Worm (Caenorhabditis elegans): ENCODE results near the gene taf-9.
A peak's percentile ranks its signal among the peaks of the same experiment; 100 is the strongest.

The taf-9 gene

DNA sequence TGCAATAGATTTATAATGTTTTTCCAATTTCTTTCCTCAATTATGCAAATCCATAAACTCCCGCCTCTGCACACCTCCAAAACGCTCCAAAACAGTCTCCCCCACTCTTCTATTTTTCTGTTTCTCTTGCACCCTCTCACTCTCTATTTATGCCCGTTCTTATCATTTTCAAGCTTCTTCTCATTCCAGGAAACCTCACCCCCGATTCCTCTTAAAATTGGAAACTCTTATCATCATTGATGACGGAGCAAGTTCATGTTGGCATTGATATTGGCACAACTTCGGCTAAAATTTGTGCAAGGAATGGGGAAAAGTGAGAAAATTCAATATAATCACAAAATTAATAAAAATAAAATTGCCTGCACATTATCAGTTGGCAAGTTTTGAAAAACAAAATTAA is 16.2 kb upstream of the taf-9 start, which contains the start of gene shpk-1:
Gene shpk-1 (plus strand): TSS at position 188 of the 400 bp plus-strand sequence.
- TF ChIP-seq klf-2 (GFP tag; conservative IDR thresholded peaks at IDR 0.05) (no peak), ztf-29 (GFP tag; IDR thresholded peaks at IDR 0.05) (no peak), ref-1 (GFP tag; conservative IDR thresholded peaks at IDR 0.05) (no peak), med-1 (GFP tag; optimal IDR thresholded peaks at IDR 0.05; ENCODE audit: insufficient read depth) (no peak)

DNA sequence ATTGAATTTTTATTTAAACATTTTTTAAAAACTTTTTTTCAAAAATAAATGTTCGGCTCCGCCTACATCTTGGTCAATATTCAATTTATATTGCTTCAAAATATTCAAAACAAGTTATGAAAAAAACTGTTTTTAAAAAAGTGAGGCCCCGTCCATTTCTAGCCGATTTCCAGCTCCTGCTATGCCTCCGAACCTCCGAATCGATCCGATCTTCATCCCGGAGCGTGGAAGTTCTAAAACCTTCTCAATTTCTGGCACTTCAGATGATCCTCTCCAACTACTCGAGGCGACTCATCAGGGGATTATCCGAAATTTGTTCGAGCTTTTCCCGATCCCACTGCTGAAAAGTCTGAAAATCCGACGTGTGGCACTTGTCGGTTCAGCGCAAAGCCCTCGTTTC is 9.9 kb upstream of the taf-9 start:
- TF ChIP-seq ref-1 (GFP tag; conservative IDR thresholded peaks at IDR 0.05) (no peak), ztf-23 (GFP tag; IDR thresholded peaks at IDR 0.05) (no peak), flt-1 (GFP tag; IDR thresholded peaks at IDR 0.05) (no peak), ztf-29 (GFP tag; IDR thresholded peaks at IDR 0.05) (no peak), klf-2 (GFP tag; conservative IDR thresholded peaks at IDR 0.05) (no peak), med-1 (GFP tag; optimal IDR thresholded peaks at IDR 0.05; ENCODE audit: insufficient read depth) (no peak), tab-1 (GFP tag; IDR thresholded peaks at IDR 0.05) (no peak), T22C8.4 (GFP tag; IDR thresholded peaks at IDR 0.05) (no peak), cog-1 (tag; optimal IDR thresholded peaks at IDR 0.05) (no peak)

DNA sequence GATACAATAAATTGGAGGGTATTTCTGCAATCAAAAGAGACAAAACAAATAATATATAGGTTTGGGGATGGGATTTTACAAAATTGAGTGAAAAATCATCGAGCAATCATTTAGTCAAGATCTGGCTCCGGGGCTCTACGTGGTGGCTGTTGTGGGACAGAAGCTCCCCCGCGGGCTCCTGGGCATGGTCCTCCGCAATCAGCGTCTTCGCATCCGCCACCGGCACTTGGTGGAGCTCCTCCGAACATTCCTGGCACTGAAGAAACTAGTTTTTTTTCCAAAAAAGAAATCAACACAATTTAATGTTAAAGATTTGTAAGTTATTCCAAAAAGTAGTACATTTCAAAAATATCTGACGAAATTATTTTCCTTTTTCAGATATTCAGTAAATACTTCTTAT is 9.3 kb upstream of the taf-9 start:
- TF ChIP-seq cog-1 (tag; optimal IDR thresholded peaks at IDR 0.05), result no peak
- no peak for TF ChIP-seq ztf-23 (GFP tag; IDR thresholded peaks at IDR 0.05)
- TF ChIP-seq tab-1 (GFP tag; IDR thresholded peaks at IDR 0.05), result no peak
- TF ChIP-seq ref-1 (GFP tag; conservative IDR thresholded peaks at IDR 0.05), result no peak
- TF ChIP-seq flt-1 (GFP tag; IDR thresholded peaks at IDR 0.05), result no peak
- TF ChIP-seq T22C8.4 (GFP tag; IDR thresholded peaks at IDR 0.05), result no peak
- no peak for TF ChIP-seq med-1 (GFP tag; optimal IDR thresholded peaks at IDR 0.05; ENCODE audit: insufficient read depth)
- TF ChIP-seq klf-2 (GFP tag; conservative IDR thresholded peaks at IDR 0.05), result no peak
- no peak for TF ChIP-seq ztf-29 (GFP tag; IDR thresholded peaks at IDR 0.05)

DNA sequence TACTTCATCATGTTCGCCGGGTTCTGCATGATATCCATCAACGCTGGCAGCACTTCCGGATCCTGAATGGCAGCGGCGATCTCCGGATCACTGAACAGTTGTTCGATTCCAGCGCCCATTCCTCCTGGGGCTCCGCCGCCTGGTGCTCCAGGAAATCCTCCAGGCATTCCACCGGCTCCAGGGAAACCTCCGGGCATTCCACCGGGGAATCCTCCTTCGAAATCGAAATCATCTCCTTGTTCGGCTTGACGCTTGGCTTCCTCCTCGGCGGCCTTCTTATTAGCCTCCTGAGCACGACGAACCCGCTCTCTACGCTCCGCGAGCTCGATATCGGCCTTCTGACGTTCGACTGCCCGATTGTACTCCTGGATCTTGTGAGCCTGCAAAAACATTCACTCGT is 8.5 kb upstream of the taf-9 start:
- 0 out of 2 replicates have a peak, but pooled peaks have one; percentile 10 for TF ChIP-seq flt-1 (GFP tag; IDR thresholded peaks at IDR 0.05)
- TF ChIP-seq ztf-23 (GFP tag; IDR thresholded peaks at IDR 0.05), result no peak
- no peak for TF ChIP-seq cog-1 (tag; optimal IDR thresholded peaks at IDR 0.05)
- TF ChIP-seq tab-1 (GFP tag; IDR thresholded peaks at IDR 0.05), result no peak
- no peak for TF ChIP-seq klf-2 (GFP tag; conservative IDR thresholded peaks at IDR 0.05)
- no peak for TF ChIP-seq med-1 (GFP tag; optimal IDR thresholded peaks at IDR 0.05; ENCODE audit: insufficient read depth)

DNA sequence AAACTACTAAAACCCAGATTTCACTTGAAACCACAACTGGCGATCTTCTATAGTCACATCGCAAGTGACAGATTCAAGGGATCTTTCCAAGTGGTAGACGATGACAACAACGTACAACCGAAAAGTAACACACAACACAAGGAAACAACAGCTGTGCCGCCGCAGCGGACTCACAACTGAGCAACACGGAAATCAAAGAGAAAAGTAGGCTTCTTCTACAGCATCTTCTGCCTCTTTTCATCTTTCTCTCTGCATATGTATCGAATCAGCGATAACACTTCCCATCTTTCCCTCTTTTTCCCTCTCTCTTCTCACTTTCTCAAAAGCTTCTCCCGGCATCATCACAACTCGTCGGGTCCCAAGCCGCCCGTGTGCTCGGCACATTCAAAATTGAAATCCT is 7.3 kb upstream of the taf-9 start, which contains the start of gene T12D8.9:
Gene T12D8.9 (plus strand): TSS at position 312 of the 400 bp plus-strand sequence.
- TF ChIP-seq T22C8.4 (GFP tag; IDR thresholded peaks at IDR 0.05), result no peak
- TF ChIP-seq ref-1 (GFP tag; conservative IDR thresholded peaks at IDR 0.05), result no peak
- TF ChIP-seq ztf-23 (GFP tag; IDR thresholded peaks at IDR 0.05), result no peak
- no peak for TF ChIP-seq cog-1 (tag; optimal IDR thresholded peaks at IDR 0.05)

DNA sequence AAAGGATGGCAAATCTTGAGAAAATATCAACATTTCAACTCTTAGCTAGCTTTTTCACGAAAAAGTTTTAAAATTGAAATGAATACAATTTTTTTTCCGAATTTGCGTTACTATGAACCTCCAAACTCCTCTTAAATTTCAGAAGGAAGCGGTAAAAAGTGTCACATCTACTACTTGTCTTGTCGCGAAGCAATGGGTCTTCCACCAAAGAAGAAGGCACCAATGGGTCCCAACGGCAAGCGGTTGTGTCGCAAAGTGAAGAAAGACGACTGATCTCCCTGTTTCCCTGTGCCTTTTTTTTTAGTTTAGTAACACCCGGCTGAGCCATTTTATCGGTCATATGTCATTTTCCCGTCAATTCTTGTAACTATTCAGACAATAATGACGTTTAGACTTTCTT is 3.1 kb upstream of the taf-9 start:
- TF ChIP-seq tab-1 (GFP tag; IDR thresholded peaks at IDR 0.05), result no peak
- TF ChIP-seq ztf-23 (GFP tag; IDR thresholded peaks at IDR 0.05), result no peak
- TF ChIP-seq cog-1 (tag; optimal IDR thresholded peaks at IDR 0.05), result no peak
- no peak for TF ChIP-seq T22C8.4 (GFP tag; IDR thresholded peaks at IDR 0.05)
- TF ChIP-seq flt-1 (GFP tag; IDR thresholded peaks at IDR 0.05), result no peak
- no peak for TF ChIP-seq ztf-29 (GFP tag; IDR thresholded peaks at IDR 0.05)
- no peak for TF ChIP-seq med-1 (GFP tag; optimal IDR thresholded peaks at IDR 0.05; ENCODE audit: insufficient read depth)
- TF ChIP-seq ref-1 (GFP tag; conservative IDR thresholded peaks at IDR 0.05), result no peak
- no peak for TF ChIP-seq klf-2 (GFP tag; conservative IDR thresholded peaks at IDR 0.05)

DNA sequence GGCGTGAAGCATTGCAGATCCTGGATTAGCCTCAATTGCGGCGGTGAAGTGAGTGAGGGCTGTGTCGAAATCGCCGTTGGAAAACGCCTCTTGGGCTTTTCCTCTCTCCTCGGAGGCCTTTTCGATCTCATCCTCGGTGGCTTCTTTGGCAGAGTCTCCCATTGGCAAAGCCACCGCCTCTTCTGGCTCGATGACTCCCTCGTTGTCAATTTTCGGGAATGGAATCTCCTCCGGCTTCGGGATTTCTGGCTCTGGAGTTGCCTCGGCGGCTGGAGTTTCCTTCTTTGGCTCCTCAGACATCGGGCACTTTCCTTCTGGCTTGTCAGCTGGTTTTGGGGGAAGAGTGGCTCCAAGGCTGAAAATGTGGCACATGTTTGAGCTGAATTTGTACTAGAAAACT is 2.4 kb upstream of the taf-9 start:
- TF ChIP-seq klf-2 (GFP tag; conservative IDR thresholded peaks at IDR 0.05) (no peak), ztf-23 (GFP tag; IDR thresholded peaks at IDR 0.05) (no peak), ztf-29 (GFP tag; IDR thresholded peaks at IDR 0.05) (no peak), ref-1 (GFP tag; conservative IDR thresholded peaks at IDR 0.05) (no peak), tab-1 (GFP tag; IDR thresholded peaks at IDR 0.05) (no peak), T22C8.4 (GFP tag; IDR thresholded peaks at IDR 0.05) (no peak), cog-1 (tag; optimal IDR thresholded peaks at IDR 0.05) (no peak), flt-1 (GFP tag; IDR thresholded peaks at IDR 0.05) (no peak), med-1 (GFP tag; optimal IDR thresholded peaks at IDR 0.05; ENCODE audit: insufficient read depth) (no peak)

DNA sequence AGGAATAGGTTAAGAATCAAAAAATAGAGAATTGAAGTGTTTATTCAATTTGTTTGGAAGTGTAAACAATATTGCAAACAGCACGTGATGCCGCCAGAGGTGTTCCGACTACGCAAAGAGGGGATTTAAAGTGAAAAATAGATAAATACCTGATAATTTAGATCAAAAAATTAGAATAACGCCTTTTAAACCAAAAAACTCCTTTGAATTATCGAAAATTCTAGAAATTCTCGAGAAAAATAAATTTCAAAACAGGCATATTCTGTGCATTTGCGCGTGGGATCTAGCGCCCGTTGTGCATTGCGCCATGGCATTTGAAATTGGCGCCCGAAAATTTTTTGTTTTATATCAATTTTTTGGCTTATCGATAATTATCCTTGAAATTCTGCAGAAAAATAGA is 1.8 kb upstream of the taf-9 start, which contains the start of gene hip-1:
Gene hip-1 (minus strand): TSS at position 225 of the 400 bp plus-strand sequence.
- TF ChIP-seq cog-1 (tag; optimal IDR thresholded peaks at IDR 0.05) (no peak), ztf-29 (GFP tag; IDR thresholded peaks at IDR 0.05) (no peak), med-1 (GFP tag; optimal IDR thresholded peaks at IDR 0.05; ENCODE audit: insufficient read depth) (no peak), ref-1 (GFP tag; conservative IDR thresholded peaks at IDR 0.05) (no peak), ztf-23 (GFP tag; IDR thresholded peaks at IDR 0.05) (peak; percentile 59), T22C8.4 (GFP tag; IDR thresholded peaks at IDR 0.05) (0 out of 2 replicates have a peak, but pooled peaks have one; percentile 15), klf-2 (GFP tag; conservative IDR thresholded peaks at IDR 0.05) (no peak)

DNA sequence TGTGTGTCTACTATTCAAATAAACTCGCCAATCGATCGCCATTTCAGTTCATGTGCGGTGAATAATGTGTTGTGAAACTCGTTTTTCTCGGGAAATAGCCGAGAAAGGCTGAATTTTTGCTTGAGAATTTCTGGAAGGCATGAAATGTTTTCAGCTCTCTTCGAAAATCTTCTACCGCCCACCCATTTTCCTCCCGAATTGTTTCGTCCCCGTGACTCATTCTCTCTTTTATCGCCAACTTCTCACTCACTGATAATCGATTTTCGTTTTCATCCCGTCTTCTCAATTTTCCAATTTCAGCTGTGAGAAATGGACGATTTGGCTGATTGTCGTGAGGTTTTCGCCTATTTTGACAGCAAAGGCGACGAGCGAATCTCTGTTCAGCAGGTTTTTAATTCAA is 1.1 kb upstream of the taf-9 start, which contains the start of gene mlc-5:
Gene mlc-5 (plus strand): TSS at position 301 of the 400 bp plus-strand sequence.
- TF ChIP-seq med-1 (GFP tag; optimal IDR thresholded peaks at IDR 0.05; ENCODE audit: insufficient read depth), result no peak
- no peak for TF ChIP-seq ref-1 (GFP tag; conservative IDR thresholded peaks at IDR 0.05)
- TF ChIP-seq klf-2 (GFP tag; conservative IDR thresholded peaks at IDR 0.05), result no peak
- no peak for TF ChIP-seq cog-1 (tag; optimal IDR thresholded peaks at IDR 0.05)
- no peak for TF ChIP-seq T22C8.4 (GFP tag; IDR thresholded peaks at IDR 0.05)
- no peak for TF ChIP-seq ztf-29 (GFP tag; IDR thresholded peaks at IDR 0.05)
- no peak for TF ChIP-seq ztf-23 (GFP tag; IDR thresholded peaks at IDR 0.05)
- no peak for TF ChIP-seq tab-1 (GFP tag; IDR thresholded peaks at IDR 0.05)
- TF ChIP-seq flt-1 (GFP tag; IDR thresholded peaks at IDR 0.05), result no peak

All from whole organism, midembryonic.